Worm (Caenorhabditis elegans): ENCODE measurements around the gene lgc-28.

- TF ChIP-seq fkh-10 (GFP tag; optimal IDR thresholded peaks at IDR 0.05) = no peak
- no peak for TF ChIP-seq pha-4 (tag; optimal IDR thresholded peaks at IDR 0.05)
- no peak for TF ChIP-seq hmg-11 (tag; optimal IDR thresholded peaks at IDR 0.05)
- no peak for TF ChIP-seq nhr-25 (tag; optimal IDR thresholded peaks at IDR 0.05)
- no peak for TF ChIP-seq elt-3 (tag; optimal IDR thresholded peaks at IDR 0.05)
These were observed 4.4 kb downstream of the lgc-28 start, which contains the start of gene sri-37 for ce11 chrII:2629270-2629669.

Data from whole organism, L3 larva.